Worm (Caenorhabditis elegans): Measurements from ENCODE around the gene clec-207.

clec-207 gene

DNA sequence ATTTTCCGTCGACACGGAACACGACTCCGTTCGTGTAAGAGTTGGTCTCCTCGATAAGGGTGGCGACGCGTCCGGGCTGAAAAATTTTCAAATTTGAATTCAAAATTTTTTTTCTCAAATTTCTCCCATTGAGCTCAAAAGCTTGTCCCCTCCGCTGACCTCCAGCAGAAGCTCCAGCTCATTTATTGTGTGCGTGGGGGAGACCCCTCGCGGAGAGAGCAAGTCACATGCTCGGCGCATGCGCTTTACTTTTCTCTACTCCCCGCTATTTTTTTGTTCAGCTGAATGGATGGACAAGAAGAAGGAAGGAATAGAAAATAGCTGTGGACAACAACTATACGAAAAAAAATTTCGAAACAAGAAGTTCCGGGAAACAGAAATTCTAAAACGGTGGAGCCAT, 37.6 kb downstream of the clec-207 start (continued):
- TF ChIP-seq rnt-1 (tag; optimal IDR thresholded peaks at IDR 0.05), result peak; percentile 64
- peak; percentile 53 for TF ChIP-seq irx-1 (tag; optimal IDR thresholded peaks at IDR 0.05)
- TF ChIP-seq tlp-1 (tag; optimal IDR thresholded peaks at IDR 0.05), result no peak
- peak; percentile 73 for TF ChIP-seq nhr-19 (GFP tag; conservative IDR thresholded peaks at IDR 0.05)
- TF ChIP-seq xbp-1 (tag; optimal IDR thresholded peaks at IDR 0.05), result peak; percentile 53
- peak; percentile 42 for TF ChIP-seq sox-4 (tag; optimal IDR thresholded peaks at IDR 0.05)
- peak in 1 of 2 experiments; percentile 69 for TF ChIP-seq mdl-1 (tag; optimal IDR thresholded peaks at IDR 0.05)
- TF ChIP-seq nhr-85 (tag), result no peak
- no peak for TF ChIP-seq sptf-1 (tag; optimal IDR thresholded peaks at IDR 0.05)
- TF ChIP-seq grh-1 (GFP tag; IDR thresholded peaks at IDR 0.05), result no peak
- no peak for TF ChIP-seq sup-37 (GFP tag; optimal IDR thresholded peaks at IDR 0.05)
- TF ChIP-seq unc-62 (GFP tag; optimal IDR thresholded peaks at IDR 0.05), result no peak
- TF ChIP-seq C34B4.2 (tag; optimal IDR thresholded peaks at IDR 0.05), result no peak
- no peak for TF ChIP-seq nhr-11 (tag; optimal IDR thresholded peaks at IDR 0.05)
- peak; percentile 35 to 44 for TF ChIP-seq efl-1 (optimal IDR thresholded peaks at IDR 0.05)
- TF ChIP-seq efl-1 (GFP tag; optimal IDR thresholded peaks at IDR 0.05 in 1 of 2), result peak in 1 of 2 experiments; percentile 50
- TF ChIP-seq nhr-237 (tag; optimal IDR thresholded peaks at IDR 0.05), result no peak
- no peak for TF ChIP-seq nhr-76 (tag; optimal IDR thresholded peaks at IDR 0.05)
- peak in 1 of 2 experiments; percentile 19 for TF ChIP-seq ztf-11 (tag; optimal IDR thresholded peaks at IDR 0.05)
- no peak for TF ChIP-seq unc-30 (tag; optimal IDR thresholded peaks at IDR 0.05)
- TF ChIP-seq dpl-1 (GFP tag; optimal IDR thresholded peaks at IDR 0.05), result peak in 1 of 3 experiments; percentile 49
- no peak for TF ChIP-seq lin-15B (tag; optimal IDR thresholded peaks at IDR 0.05)
- TF ChIP-seq pag-3 (tag; optimal IDR thresholded peaks at IDR 0.05; ENCODE audit: borderline replicate concordance, insufficient read depth), result no peak
- TF ChIP-seq vab-15 (tag; optimal IDR thresholded peaks at IDR 0.05), result no peak
- peak; percentile 70 for TF ChIP-seq snu-23 (GFP tag; optimal IDR thresholded peaks at IDR 0.05)
- TF ChIP-seq unc-86 (tag; optimal IDR thresholded peaks at IDR 0.05), result peak; percentile 91
- no peak for TF ChIP-seq ztf-4 (tag; optimal IDR thresholded peaks at IDR 0.05)
- no peak for TF ChIP-seq ceh-90 (tag; optimal IDR thresholded peaks at IDR 0.05)
- TF ChIP-seq snpc-4 (tag; optimal IDR thresholded peaks at IDR 0.05), result peak; percentile 2
- peak; percentile 75 for TF ChIP-seq nhr-47 (tag; optimal IDR thresholded peaks at IDR 0.05)
- TF ChIP-seq aha-1 (tag; optimal IDR thresholded peaks at IDR 0.05), result no peak
- no peak for TF ChIP-seq fos-1 (tag; optimal IDR thresholded peaks at IDR 0.05)
- no peak for TF ChIP-seq aly-2 (tag; optimal IDR thresholded peaks at IDR 0.05)
- TF ChIP-seq nhr-77 (tag; optimal IDR thresholded peaks at IDR 0.05), result no peak
- TF ChIP-seq blmp-1 (tag; optimal IDR thresholded peaks at IDR 0.05), result no peak
- peak; percentile 26 to 48 for TF ChIP-seq lin-35 (GFP tag; optimal IDR thresholded peaks at IDR 0.05)
- TF ChIP-seq ceh-82 (tag; optimal IDR thresholded peaks at IDR 0.05), result peak; percentile 40 to 85 (median 61)
- no peak for TF ChIP-seq hpl-2 (GFP tag; optimal IDR thresholded peaks at IDR 0.05)
- TF ChIP-seq ces-1 (GFP tag; optimal IDR thresholded peaks at IDR 0.05), result no peak
- TF ChIP-seq isw-1 (GFP tag; IDR thresholded peaks at IDR 0.05), result peak; percentile 33
- TF ChIP-seq ama-1 (optimal IDR thresholded peaks at IDR 0.05), result no peak
- no peak for TF ChIP-seq ets-5 (GFP tag; IDR thresholded peaks at IDR 0.05)
- peak; percentile 53 for TF ChIP-seq skn-1 (tag; optimal IDR thresholded peaks at IDR 0.05)
- peak; percentile 84 for TF ChIP-seq nhr-71 (tag; optimal IDR thresholded peaks at IDR 0.05)
- no peak for TF ChIP-seq nhr-12 (tag; optimal IDR thresholded peaks at IDR 0.05)
- no peak for TF ChIP-seq hlh-17 (GFP tag; optimal IDR thresholded peaks at IDR 0.05; ENCODE audit: borderline replicate concordance)
- TF ChIP-seq pax-3 (tag; optimal IDR thresholded peaks at IDR 0.05), result peak; percentile 1
- peak; percentile 26 for TF ChIP-seq zag-1 (tag; optimal IDR thresholded peaks at IDR 0.05)
- no peak for TF ChIP-seq ceh-63 (GFP tag; optimal IDR thresholded peaks at IDR 0.05)
- TF ChIP-seq fkh-10 (GFP tag; optimal IDR thresholded peaks at IDR 0.05), result peak; percentile 76
- no peak for TF ChIP-seq ceh-88 (GFP tag; IDR thresholded peaks at IDR 0.05)
- peak; percentile 36 for TF ChIP-seq lin-13 (GFP tag; optimal IDR thresholded peaks at IDR 0.05)
- TF ChIP-seq C16A3.4 (tag; optimal IDR thresholded peaks at IDR 0.05), result peak; percentile 36
- TF ChIP-seq unc-98 (GFP tag; IDR thresholded peaks at IDR 0.05), result no peak
- TF ChIP-seq efl-3 (GFP tag; optimal IDR thresholded peaks at IDR 0.05), result no peak

Measured in whole organism, L1 larva.